Fruit fly (Drosophila melanogaster) whole organism, embryonic: ENCODE measurements around the gene CG32280.

ENCODE experiments used
- Ada2b ChIP-seq: fragments of 200-800 bp; sonication (Bioruptor generic); IDR thresholded peaks from 2 replicates; pipeline ENCODE4 v1.3.6; 2022; ENCODE audit warnings: missing biosample characterization, missing genetic modification characterization
- Aef1 ChIP-seq: fragments of 200-800 bp; sonication (Bioruptor generic); IDR thresholded peaks from 3 replicates; pipeline ENCODE4 v1.3.6; 2022; ENCODE audit warnings: missing biosample characterization, missing genetic modification characterization
- CG10209 ChIP-seq: fragments of 200-800 bp; sonication (Bioruptor generic); optimal IDR thresholded peaks from 3 replicates; lab custom pipeline; 2017; ENCODE audit warnings: missing biosample characterization, mild to moderate bottlenecking, missing genetic modification characterization, missing genetic modification reagents
- CG1024 ChIP-seq: fragments of 200-800 bp; sonication (Bioruptor generic); IDR thresholded peaks from 2 replicates; pipeline ENCODE4 v1.3.6; 2022; ENCODE audit warnings: missing biosample characterization, missing genetic modification characterization
- CG11398 ChIP-seq: fragments of 200-800 bp; sonication (Bioruptor generic); optimal IDR thresholded peaks from 2 replicates; lab custom pipeline; 2016; ENCODE audit warnings: missing biosample characterization, missing genetic modification characterization
- CG12236 ChIP-seq: fragments of 200-800 bp; sonication (Bioruptor generic); optimal IDR thresholded peaks from 2 replicates; lab custom pipeline; 2016; ENCODE audit warnings: missing biosample characterization, missing genetic modification characterization
- CG14014 ChIP-seq: fragments of 200-800 bp; sonication (Bioruptor generic); IDR thresholded peaks from 2 replicates; pipeline ENCODE4 v1.3.6; 2022; ENCODE audit warnings: missing biosample characterization, missing genetic modification characterization
- CG14860 ChIP-seq: fragments of 200-800 bp; sonication (Bioruptor generic); IDR thresholded peaks from 3 replicates; pipeline ENCODE4 v1.3.6; 2022; ENCODE audit warnings: missing biosample characterization, missing genetic modification characterization; ENCODE audit not compliant: partially characterized antibody
- CG15479 ChIP-seq: fragments of 200-800 bp; sonication (Bioruptor generic); optimal IDR thresholded peaks from 3 replicates; lab custom pipeline; 2019; ENCODE audit warnings: missing biosample characterization, mild to moderate bottlenecking, missing genetic modification characterization, moderate library complexity
- CG17385 ChIP-seq: fragments of 200-800 bp; sonication (Bioruptor generic); optimal IDR thresholded peaks from 3 replicates; lab custom pipeline; 2018; ENCODE audit warnings: missing biosample characterization, mild to moderate bottlenecking, missing genetic modification characterization
- CG18619 ChIP-seq: fragments of 200-800 bp; sonication (Bioruptor generic); optimal IDR thresholded peaks from 3 replicates; lab custom pipeline; 2017; ENCODE audit warnings: missing biosample characterization, mild to moderate bottlenecking, missing genetic modification characterization
- CG2875 ChIP-seq: fragments of 200-800 bp; sonication (Bioruptor generic); optimal IDR thresholded peaks from 2 replicates; lab custom pipeline; 2017; ENCODE audit warnings: missing biosample characterization, mild to moderate bottlenecking, missing genetic modification characterization, missing genetic modification reagents
- CG3163 ChIP-seq: fragments of 200-800 bp; sonication (Bioruptor generic); optimal IDR thresholded peaks from 3 replicates; lab custom pipeline; 2016; ENCODE audit warnings: missing biosample characterization, missing genetic modification characterization
- CG4730 ChIP-seq: fragments of 200-800 bp; sonication (Bioruptor generic); IDR thresholded peaks from 2 replicates; pipeline ENCODE4 v1.3.6; 2022; ENCODE audit warnings: missing biosample characterization, missing genetic modification characterization
- CG4820 ChIP-seq: fragments of 200-800 bp; sonication (Bioruptor generic); optimal IDR thresholded peaks from 3 replicates; lab custom pipeline; 2016; ENCODE audit warnings: missing biosample characterization, missing genetic modification characterization
- CG7372 ChIP-seq: fragments of 200-800 bp; sonication (Bioruptor generic); IDR thresholded peaks from 2 replicates; pipeline ENCODE4 v1.3.6; 2022; ENCODE audit warnings: missing biosample characterization, missing genetic modification characterization
- CHES-1-like ChIP-seq: fragments of 200-800 bp; sonication (Bioruptor generic); optimal IDR thresholded peaks from 2 replicates; lab custom pipeline; 2016; ENCODE audit warnings: missing biosample characterization, missing genetic modification characterization
- CkIIα-i1 ChIP-seq: fragments of 200-800 bp; sonication (Bioruptor generic); IDR thresholded peaks from 2 replicates; pipeline ENCODE4 v1.3.6; 2022; ENCODE audit warnings: missing biosample characterization, missing genetic modification characterization
- Dad ChIP-seq: fragments of 200-800 bp; sonication (Bioruptor generic); optimal IDR thresholded peaks from 3 replicates; lab custom pipeline; 2016; ENCODE audit warnings: missing biosample characterization, missing genetic modification characterization
- Dek ChIP-seq: fragments of 200-800 bp; sonication (Bioruptor generic); optimal IDR thresholded peaks from 3 replicates; lab custom pipeline; 2019; ENCODE audit warnings: missing biosample characterization, mild to moderate bottlenecking, missing genetic modification characterization, moderate library complexity
- Dll ChIP-seq: fragments of 200-800 bp; sonication (Bioruptor generic); IDR thresholded peaks from 4 replicates; pipeline ENCODE4 v1.3.6; 2022; ENCODE audit warnings: missing biosample characterization, missing genetic modification characterization; ENCODE audit not compliant: partially characterized antibody
- Drgx ChIP-seq: fragments of 200-800 bp; sonication (Bioruptor generic); IDR thresholded peaks from 2 replicates; pipeline ENCODE4 v1.3.6; 2022; ENCODE audit warnings: missing biosample characterization, missing genetic modification characterization
- HmgZ ChIP-seq: fragments of 200-800 bp; sonication (Bioruptor generic); optimal IDR thresholded peaks from 2 replicates; lab custom pipeline; 2018; ENCODE audit warnings: missing biosample characterization, mild to moderate bottlenecking, missing genetic modification characterization
- Hmx ChIP-seq: fragments of 200-800 bp; sonication (Bioruptor generic); optimal IDR thresholded peaks from 2 replicates; lab custom pipeline; 2016; ENCODE audit warnings: missing biosample characterization, missing genetic modification characterization
- Meics ChIP-seq: fragments of 200-800 bp; sonication (Bioruptor generic); optimal IDR thresholded peaks from 2 replicates; lab custom pipeline; 2017; ENCODE audit warnings: missing biosample characterization, mild to moderate bottlenecking, missing genetic modification characterization
- NfI ChIP-seq: fragments of 200-800 bp; sonication (Bioruptor generic); optimal IDR thresholded peaks from 3 replicates; lab custom pipeline; 2018; ENCODE audit warnings: missing biosample characterization, mild to moderate bottlenecking, missing genetic modification characterization, moderate library complexity
- PHDP ChIP-seq: fragments of 200-800 bp; sonication (Bioruptor generic); optimal IDR thresholded peaks from 3 replicates; lab custom pipeline; 2018; ENCODE audit warnings: missing biosample characterization, mild to moderate bottlenecking, missing genetic modification characterization, moderate library complexity
- Spps ChIP-seq: fragments of 200-800 bp; sonication (Bioruptor generic); optimal IDR thresholded peaks from 2 replicates; lab custom pipeline; 2018; ENCODE audit warnings: missing biosample characterization, mild to moderate bottlenecking, missing genetic modification characterization
- Sry-β ChIP-seq: fragments of 200-800 bp; sonication (Bioruptor generic); optimal IDR thresholded peaks from 2 replicates; lab custom pipeline; 2018; ENCODE audit warnings: missing biosample characterization, mild to moderate bottlenecking, missing genetic modification characterization, moderate library complexity
- Sry-δ ChIP-seq: fragments of 200-800 bp; sonication (Bioruptor generic); optimal IDR thresholded peaks from 2 replicates; lab custom pipeline; 2016; ENCODE audit warnings: missing biosample characterization, missing genetic modification characterization
- ara ChIP-seq: fragments of 200-800 bp; sonication (Bioruptor generic); IDR thresholded peaks from 2 replicates; pipeline ENCODE4 v1.3.6; 2022; ENCODE audit warnings: missing biosample characterization, missing genetic modification characterization
- corto ChIP-seq: fragments of 200-800 bp; sonication (Bioruptor generic); optimal IDR thresholded peaks from 2 replicates; lab custom pipeline; 2016; ENCODE audit warnings: missing biosample characterization, mild to moderate bottlenecking, missing genetic modification characterization, moderate library complexity
- crc ChIP-seq: fragments of 200-800 bp; sonication (Bioruptor generic); optimal IDR thresholded peaks from 2 replicates; lab custom pipeline; 2016; ENCODE audit warnings: missing biosample characterization, missing genetic modification characterization
- crp ChIP-seq, 2 experiments: fragments of 200-800 bp; sonication (Bioruptor generic); optimal IDR thresholded peaks; 2 replicates in 1 of 2; 3 replicates in 1 of 2; lab custom pipeline; 2017; ENCODE audit warnings: missing biosample characterization in 2 of 2, missing genetic modification characterization in 2 of 2, mild to moderate bottlenecking in 1 of 2, moderate library complexity in 1 of 2
- dati ChIP-seq: fragments of 200-800 bp; sonication (Bioruptor generic); IDR thresholded peaks from 2 replicates; pipeline ENCODE4 v1.3.6; 2022; ENCODE audit warnings: missing biosample characterization, missing genetic modification characterization
- disco-r ChIP-seq: fragments of 200-800 bp; sonication (Bioruptor generic); optimal IDR thresholded peaks from 2 replicates; lab custom pipeline; 2016; ENCODE audit warnings: missing biosample characterization, missing genetic modification characterization
- fd64A ChIP-seq: fragments of 200-800 bp; sonication (Bioruptor generic); optimal IDR thresholded peaks from 3 replicates; lab custom pipeline; 2018; ENCODE audit warnings: missing biosample characterization, mild to moderate bottlenecking, missing genetic modification characterization
- fru ChIP-seq: fragments of >200 bp; optimal IDR thresholded peaks from 2 replicates; lab custom pipeline; 2017
- gem ChIP-seq: fragments of 200-800 bp; sonication (Bioruptor generic); optimal IDR thresholded peaks from 2 replicates; lab custom pipeline; 2019; ENCODE audit warnings: missing biosample characterization, mild to moderate bottlenecking, missing genetic modification characterization, moderate library complexity
- gsb ChIP-seq: fragments of 200-800 bp; sonication (Bioruptor generic); IDR thresholded peaks from 2 replicates; pipeline ENCODE4 v1.3.6; 2022; ENCODE audit warnings: missing biosample characterization, missing genetic modification characterization
- hth ChIP-seq: fragments of >200 bp; optimal IDR thresholded peaks from 2 replicates; lab custom pipeline; 2017; ENCODE audit warnings: inconsistent platforms
- lab ChIP-seq: fragments of 200-800 bp; sonication (Bioruptor generic); optimal IDR thresholded peaks from 3 replicates; lab custom pipeline; 2017; ENCODE audit warnings: missing biosample characterization, missing genetic modification characterization, mild to moderate bottlenecking, moderate library complexity, missing genetic modification reagents
- lov ChIP-seq, 2 experiments: fragments of 200-800 bp in 1 of 2; fragments of >200 bp in 1 of 2; sonication (Bioruptor generic) in 1 of 2; IDR thresholded peaks in 1 of 2; optimal IDR thresholded peaks in 1 of 2; 2 replicates in 1 of 2; 3 replicates in 1 of 2; pipeline versions ENCODE4 v1.3.6 to Lab custom; 2017 to 2022; ENCODE audit warnings: missing biosample characterization in 1 of 2, missing genetic modification characterization in 1 of 2
- mirr ChIP-seq: fragments of 200-800 bp; sonication (Bioruptor generic); optimal IDR thresholded peaks from 3 replicates; lab custom pipeline; 2018; ENCODE audit warnings: missing biosample characterization, mild to moderate bottlenecking, missing genetic modification characterization
- sens-2 ChIP-seq: fragments of 200-800 bp; sonication (Bioruptor generic); IDR thresholded peaks from 2 replicates; pipeline ENCODE4 v1.3.6; 2022; ENCODE audit warnings: missing biosample characterization, missing genetic modification characterization
- sim ChIP-seq: fragments of 200-800 bp; sonication (Bioruptor generic); IDR thresholded peaks from 2 replicates; pipeline ENCODE4 v1.3.6; 2022; ENCODE audit warnings: missing biosample characterization, missing genetic modification characterization
- sisA ChIP-seq: fragments of 200-800 bp; sonication (Bioruptor generic); IDR thresholded peaks from 2 replicates; pipeline ENCODE4 v1.3.6; 2022; ENCODE audit warnings: missing biosample characterization, missing genetic modification characterization
- sna ChIP-seq: fragments of 200-800 bp; sonication (Bioruptor generic); IDR thresholded peaks from 2 replicates; pipeline ENCODE4 v1.3.6; 2022; ENCODE audit warnings: missing biosample characterization, missing genetic modification characterization; ENCODE audit not compliant: partially characterized antibody
- ttk ChIP-seq: fragments of 200-800 bp; sonication (Bioruptor generic); IDR thresholded peaks from 2 replicates; pipeline ENCODE4 v2.1.2; 2022; ENCODE audit warnings: missing biosample characterization, missing genetic modification characterization
- vvl ChIP-seq: fragments of 200-800 bp; sonication (Bioruptor generic); IDR thresholded peaks from 2 replicates; pipeline ENCODE4 v1.3.6; 2022; ENCODE audit warnings: missing biosample characterization, missing genetic modification characterization

The CG32280 gene

DNA sequence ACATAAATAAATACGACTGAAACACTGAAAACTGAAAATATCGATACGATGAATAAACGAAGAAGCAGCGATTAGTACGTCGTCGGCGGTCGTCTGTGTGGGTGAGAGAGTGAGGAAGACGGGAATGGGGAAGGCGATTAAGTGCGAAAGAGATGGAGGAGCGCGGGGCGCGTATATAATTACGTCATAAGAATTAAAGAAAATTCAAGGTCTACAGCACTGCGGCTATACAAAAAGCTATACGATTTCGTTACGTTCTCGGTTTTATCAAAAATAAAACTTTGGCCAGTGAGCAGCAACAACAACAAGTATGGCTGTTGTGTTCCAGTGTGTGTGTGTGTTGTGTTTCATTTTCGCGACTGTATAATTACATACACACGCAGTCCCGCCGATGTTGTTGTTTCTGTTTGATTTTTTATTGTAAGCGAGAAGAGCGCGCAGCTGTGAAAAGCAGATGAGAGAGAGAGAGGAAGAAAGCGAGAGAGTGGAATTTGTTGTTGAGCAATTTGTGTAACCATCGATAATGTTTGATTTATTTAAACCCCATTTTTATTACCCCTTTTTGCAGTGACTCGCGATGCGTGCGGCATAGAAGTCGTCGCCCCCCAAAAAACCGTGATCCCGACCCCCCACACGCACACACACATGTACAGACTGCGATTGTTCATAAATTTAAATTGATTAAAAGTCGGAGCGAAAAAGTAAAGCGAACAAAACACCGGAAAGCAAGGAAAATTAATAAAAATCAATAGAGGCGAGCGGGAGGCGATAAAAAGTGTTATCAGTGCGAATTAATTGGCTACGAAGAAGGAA is 15.7 kb upstream of the CG32280 start (continued):
- TF ChIP-seq fd64A (GFP tag; lab: Kevin White, UChicago) (no peak), Dll (GFP tag; lab: Robert Waterston, UW) (0 out of 4 replicates have a peak, but pooled peaks have one; percentile 32), CG15479 (GFP tag; lab: Kevin White, UChicago) (peak; percentile 6), vvl (GFP tag; lab: Robert Waterston, UW) (peak; percentile 33; the same call in 1 of the 2 replicates), CG17385 (GFP tag; lab: Kevin White, UChicago) (peak; percentile 82), lov (optimal IDR thresholded peaks at IDR 0.05; lab: Kevin White, UChicago) (no peak), lov (GFP tag; IDR thresholded peaks at IDR 0.05; lab: Robert Waterston, UW) (no peak), gsb (GFP tag; lab: Robert Waterston, UW) (no peak), CG11398 (GFP tag; lab: Kevin White, UChicago) (no peak), crp (GFP tag; optimal IDR thresholded peaks at IDR 0.05; lab: Kevin White, UChicago) (no peak), CG3163 (GFP tag; lab: Kevin White, UChicago) (no peak), gem (tag; lab: Kevin White, UChicago) (no peak), disco-r (GFP tag; lab: Kevin White, UChicago) (no peak), CG1024 (no peak), sens-2 (GFP tag; lab: Robert Waterston, UW) (no peak), CG18619 (GFP tag; lab: Kevin White, UChicago) (no peak), Sry-δ (GFP tag; lab: Kevin White, UChicago) (no peak), PHDP (tag; lab: Kevin White, UChicago) (no peak), Sry-β (no peak), sim (GFP tag; lab: Robert Waterston, UW) (no peak), CkIIα-i1 (GFP tag; lab: Robert Waterston, UW) (no peak), Spps (tag; lab: Kevin White, UChicago) (no peak), corto (no peak), CG2875 (GFP tag; lab: Kevin White, UChicago) (no peak), lab (GFP tag; lab: Kevin White, UChicago) (no peak), CG14014 (no peak), HmgZ (tag; lab: Kevin White, UChicago) (peak; percentile 50), Meics (GFP tag; lab: Kevin White, UChicago) (peak; percentile 76), NfI (GFP tag; lab: Kevin White, UChicago) (no peak), ara (no peak), CG12236 (GFP tag; lab: Kevin White, UChicago) (no peak), CHES-1-like (GFP tag; lab: Kevin White, UChicago) (peak; percentile 54), Drgx (GFP tag; lab: Robert Waterston, UW) (no peak), CG14860 (GFP tag; lab: Robert Waterston, UW) (no peak), Ada2b (GFP tag; lab: Robert Waterston, UW) (no peak), CG7372 (GFP tag; lab: Robert Waterston, UW) (no peak), CG4730 (GFP tag; lab: Robert Waterston, UW) (no peak), sna (no peak), sisA (GFP tag; lab: Robert Waterston, UW) (no peak), hth (lab: Kevin White, UChicago) (no peak), mirr (GFP tag; lab: Kevin White, UChicago) (peak; percentile 65), Dad (GFP tag; lab: Kevin White, UChicago) (no peak), fru (lab: Kevin White, UChicago) (no peak), ttk (GFP tag; lab: Robert Waterston, UW) (no peak), CG10209 (GFP tag; lab: Kevin White, UChicago) (no peak), Hmx (no peak), Dek (tag; lab: Kevin White, UChicago) (no peak), CG4820 (GFP tag; lab: Kevin White, UChicago) (no peak), dati (no peak), Aef1 (0 out of 3 replicates have a peak, but pooled peaks have one; percentile 37), crc (GFP tag; lab: Kevin White, UChicago) (no peak)
